Fruit fly (Drosophila melanogaster) whole organism, prepupa: ENCODE results near the gene Hf.
A peak's percentile ranks its signal among the peaks of the same experiment; 100 is the strongest.

ENCODE experiments used
- Blimp-1 ChIP-seq: fragments of 200-800 bp; sonication (Bioruptor generic); optimal IDR thresholded peaks from 3 replicates; lab custom pipeline; 2017; ENCODE audit warnings: missing biosample characterization, missing genetic modification characterization, mild to moderate bottlenecking, moderate library complexity, missing genetic modification reagents
- CG10631 ChIP-seq: fragments of 200-800 bp; sonication (Bioruptor generic); optimal IDR thresholded peaks from 2 replicates; lab custom pipeline; 2016; ENCODE audit warnings: missing biosample characterization, missing genetic modification characterization
- CG10669 ChIP-seq: fragments of 200-800 bp; sonication (Bioruptor generic); optimal IDR thresholded peaks from 3 replicates; lab custom pipeline; 2018; ENCODE audit warnings: missing biosample characterization, mild to moderate bottlenecking, missing genetic modification characterization, moderate library complexity
- CG11762 ChIP-seq: fragments of 200-800 bp; sonication (Bioruptor generic); optimal IDR thresholded peaks from 3 replicates; lab custom pipeline; 2016; ENCODE audit warnings: missing biosample characterization, missing genetic modification characterization; ENCODE audit not compliant: insufficient read depth
- CG15336 ChIP-seq: fragments of 200-800 bp; sonication (Bioruptor generic); IDR thresholded peaks from 2 replicates; pipeline ENCODE4 v1.3.6; 2022; ENCODE audit warnings: missing biosample characterization, missing genetic modification characterization
- CG1621 ChIP-seq: fragments of 200-800 bp; sonication (Bioruptor generic); optimal IDR thresholded peaks from 3 replicates; lab custom pipeline; 2018; ENCODE audit warnings: missing biosample characterization, mild to moderate bottlenecking, missing genetic modification characterization
- CG3032 ChIP-seq: fragments of 200-800 bp; optimal IDR thresholded peaks from 2 replicates; lab custom pipeline; 2019; ENCODE audit warnings: missing biosample characterization, mild to moderate bottlenecking, missing genetic modification characterization, moderate library complexity
- CG31627 ChIP-seq: fragments of 200-800 bp; sonication (Bioruptor generic); optimal IDR thresholded peaks from 3 replicates; lab custom pipeline; 2016; ENCODE audit warnings: missing biosample characterization, missing genetic modification characterization
- CG32006 ChIP-seq: fragments of 200-800 bp; sonication (Bioruptor generic); optimal IDR thresholded peaks from 3 replicates; lab custom pipeline; 2017; ENCODE audit warnings: missing biosample characterization, mild to moderate bottlenecking, missing genetic modification characterization
- CG34406 ChIP-seq: fragments of 200-800 bp; sonication (Bioruptor generic); optimal IDR thresholded peaks from 3 replicates; lab custom pipeline; 2016; ENCODE audit warnings: missing biosample characterization, missing genetic modification characterization
- CG6163 ChIP-seq: fragments of 200-800 bp; sonication (Bioruptor generic); IDR thresholded peaks from 3 replicates; pipeline ENCODE4 v1.3.6; 2022; ENCODE audit warnings: missing biosample characterization, missing genetic modification characterization
- CG6276 ChIP-seq: fragments of 200-800 bp; sonication (Bioruptor generic); optimal IDR thresholded peaks from 2 replicates; lab custom pipeline; 2017; ENCODE audit warnings: missing biosample characterization, mild to moderate bottlenecking, missing genetic modification characterization
- CG6792 ChIP-seq: fragments of 200-800 bp; sonication (Bioruptor generic); optimal IDR thresholded peaks from 3 replicates; lab custom pipeline; 2016; ENCODE audit warnings: missing biosample characterization, missing genetic modification characterization
- CG7368 ChIP-seq: fragments of 200-800 bp; sonication (Bioruptor generic); optimal IDR thresholded peaks from 3 replicates; lab custom pipeline; 2016; ENCODE audit warnings: missing biosample characterization, missing genetic modification characterization
- CG8119 ChIP-seq: fragments of 200-800 bp; sonication (Bioruptor generic); IDR thresholded peaks from 3 replicates; pipeline ENCODE4 v1.3.6; 2022; ENCODE audit warnings: missing biosample characterization, missing genetic modification characterization
- CG8632 ChIP-seq: fragments of 200-800 bp; sonication (Bioruptor generic); optimal IDR thresholded peaks from 3 replicates; lab custom pipeline; 2016; ENCODE audit warnings: missing biosample characterization, missing genetic modification characterization
- Eip75B ChIP-seq: fragments of 200-800 bp; sonication (Bioruptor generic); optimal IDR thresholded peaks from 3 replicates; lab custom pipeline; 2016; ENCODE audit warnings: missing biosample characterization, missing genetic modification characterization
- Eip78C ChIP-seq: fragments of 200-800 bp; sonication (Bioruptor generic); peaks from one replicate; lab custom pipeline; 2016; ENCODE audit warnings: missing biosample characterization, missing genetic modification characterization
- Ets21C ChIP-seq: fragments of 200-800 bp; sonication (Bioruptor generic); optimal IDR thresholded peaks from 3 replicates; lab custom pipeline; 2016; ENCODE audit warnings: missing biosample characterization, missing genetic modification characterization
- Ets96B ChIP-seq: fragments of 200-800 bp; optimal IDR thresholded peaks from 2 replicates; lab custom pipeline; 2019; ENCODE audit warnings: missing biosample characterization, mild to moderate bottlenecking, missing genetic modification characterization, moderate library complexity
- Gug ChIP-seq: fragments of 200-800 bp; sonication (Bioruptor generic); IDR thresholded peaks from 2 replicates; pipeline ENCODE4 v1.3.6; 2022; ENCODE audit warnings: missing biosample characterization, missing genetic modification characterization
- Hr4 ChIP-seq: fragments of 200-800 bp; sonication (Bioruptor generic); optimal IDR thresholded peaks from 3 replicates; lab custom pipeline; 2016; ENCODE audit warnings: missing biosample characterization, missing genetic modification characterization
- Lpt ChIP-seq: fragments of 200-800 bp; sonication (Bioruptor generic); optimal IDR thresholded peaks from 3 replicates; lab custom pipeline; 2016; ENCODE audit warnings: missing biosample characterization, missing genetic modification characterization
- Met ChIP-seq: fragments of 200-800 bp; sonication (Bioruptor generic); optimal IDR thresholded peaks from 3 replicates; lab custom pipeline; 2016; ENCODE audit warnings: missing biosample characterization, missing genetic modification characterization
- Sox102F ChIP-seq: fragments of 200-800 bp; sonication (Bioruptor generic); optimal IDR thresholded peaks from 2 replicates; lab custom pipeline; 2016; ENCODE audit warnings: missing biosample characterization, mild to moderate bottlenecking, missing genetic modification characterization
- Sox15 ChIP-seq: fragments of 200-800 bp; sonication (Bioruptor generic); optimal IDR thresholded peaks from 3 replicates; lab custom pipeline; 2016; ENCODE audit warnings: missing biosample characterization, missing genetic modification characterization
- achi ChIP-seq: fragments of 200-800 bp; sonication (Bioruptor generic); optimal IDR thresholded peaks from 3 replicates; lab custom pipeline; 2016; ENCODE audit warnings: missing biosample characterization, missing genetic modification characterization
- acj6 ChIP-seq: fragments of 200-800 bp; sonication (Bioruptor generic); optimal IDR thresholded peaks from 3 replicates; lab custom pipeline; 2016; ENCODE audit warnings: missing biosample characterization, missing genetic modification characterization
- eg ChIP-seq: fragments of 200-800 bp; sonication (Bioruptor generic); IDR thresholded peaks from 3 replicates; pipeline ENCODE4 v1.3.6; 2022; ENCODE audit warnings: missing biosample characterization, missing genetic modification characterization
- esn ChIP-seq: fragments of 200-800 bp; sonication (Bioruptor generic); optimal IDR thresholded peaks from 2 replicates; lab custom pipeline; 2016; ENCODE audit warnings: missing biosample characterization, mild to moderate bottlenecking, missing genetic modification characterization, moderate library complexity
- fd59A ChIP-seq: fragments of 200-800 bp; sonication (Bioruptor generic); optimal IDR thresholded peaks from 2 replicates; lab custom pipeline; 2017; ENCODE audit warnings: missing biosample characterization, mild to moderate bottlenecking, missing genetic modification characterization, missing genetic modification reagents
- fd85E ChIP-seq: fragments of 200-800 bp; sonication (Bioruptor generic); optimal IDR thresholded peaks from 3 replicates; lab custom pipeline; 2016; ENCODE audit warnings: missing biosample characterization, missing genetic modification characterization
- fkh ChIP-seq: fragments of 200-800 bp; sonication (Bioruptor generic); optimal IDR thresholded peaks from 3 replicates; lab custom pipeline; 2017; ENCODE audit warnings: missing biosample characterization, mild to moderate bottlenecking, missing genetic modification characterization, moderate library complexity
- lz ChIP-seq: fragments of 200-800 bp; sonication (Bioruptor generic); optimal IDR thresholded peaks from 3 replicates; lab custom pipeline; 2016; ENCODE audit warnings: missing biosample characterization, missing genetic modification characterization
- net ChIP-seq: fragments of 200-800 bp; sonication (Bioruptor generic); optimal IDR thresholded peaks from 3 replicates; lab custom pipeline; 2016; ENCODE audit warnings: missing biosample characterization, missing genetic modification characterization
- pdm3 ChIP-seq: fragments of 200-800 bp; sonication (Bioruptor generic); optimal IDR thresholded peaks from 3 replicates; lab custom pipeline; 2016; ENCODE audit warnings: missing biosample characterization, missing genetic modification characterization
- salr ChIP-seq, 2 experiments: fragments of 200-800 bp; sonication (Bioruptor generic); optimal IDR thresholded peaks; 3 replicates each; lab custom pipeline; 2016 to 2018; ENCODE audit warnings: missing biosample characterization in 2 of 2, missing genetic modification characterization in 2 of 2, mild to moderate bottlenecking in 1 of 2
- spab ChIP-seq: fragments of 200-800 bp; sonication (Bioruptor generic); optimal IDR thresholded peaks from 2 replicates; lab custom pipeline; 2017; ENCODE audit warnings: missing biosample characterization, mild to moderate bottlenecking, missing genetic modification characterization, missing genetic modification reagents
- ss ChIP-seq, 2 experiments: fragments of 200-800 bp; sonication (Bioruptor generic); optimal IDR thresholded peaks; 2 replicates in 1 of 2; 3 replicates in 1 of 2; lab custom pipeline; 2017 to 2018; ENCODE audit warnings: mild to moderate bottlenecking in 2 of 2, missing biosample characterization in 2 of 2, missing genetic modification characterization in 2 of 2, moderate library complexity in 1 of 2
- svp ChIP-seq: fragments of 200-800 bp; sonication (Bioruptor generic); peaks from one replicate; lab custom pipeline; 2016; ENCODE audit warnings: missing biosample characterization, missing genetic modification characterization
- topi ChIP-seq: fragments of 200-800 bp; sonication (Bioruptor generic); optimal IDR thresholded peaks from 3 replicates; lab custom pipeline; 2016; ENCODE audit warnings: missing biosample characterization, missing genetic modification characterization
- vri ChIP-seq: fragments of 200-800 bp; sonication (Bioruptor generic); optimal IDR thresholded peaks from 3 replicates; lab custom pipeline; 2016; ENCODE audit warnings: missing biosample characterization, mild to moderate bottlenecking, missing genetic modification characterization

Gene Hf

dm6 chr2L:19941352-19941851, 26.1 kb downstream of the Hf start (continued):
- TF ChIP-seq svp (GFP tag; lab: Kevin White, UChicago) = peak; percentile 86
- TF ChIP-seq achi = peak; percentile 90
- peak; percentile 67 for TF ChIP-seq vri (GFP tag; lab: Kevin White, UChicago)
- TF ChIP-seq net (GFP tag; lab: Kevin White, UChicago) = peak; percentile 90
- TF ChIP-seq fd85E (GFP tag; lab: Kevin White, UChicago) = peak; percentile 3
- peak; percentile 53 for TF ChIP-seq topi
- peak; percentile 88 for TF ChIP-seq CG8632 (GFP tag; lab: Kevin White, UChicago)
- peak; percentile 86 for TF ChIP-seq CG31627 (GFP tag; lab: Kevin White, UChicago)
- TF ChIP-seq Ets21C (GFP tag; lab: Kevin White, UChicago) = peak; percentile 64
- TF ChIP-seq CG1621 (tag; lab: Kevin White, UChicago) = peak; percentile 89
- peak; percentile 54 for TF ChIP-seq Hr4 (GFP tag; lab: Kevin White, UChicago)
- TF ChIP-seq Blimp-1 (GFP tag; lab: Kevin White, UChicago) = peak; percentile 42
- TF ChIP-seq ss (GFP tag; optimal IDR thresholded peaks at IDR 0.05; lab: Kevin White, UChicago) = peak; percentile 50 to 56
- peak; percentile 89 for TF ChIP-seq eg (GFP tag; lab: Robert Waterston, UW)
- TF ChIP-seq fkh (GFP tag; lab: Kevin White, UChicago) = peak; percentile 3
- TF ChIP-seq lz (GFP tag; lab: Kevin White, UChicago) = peak; percentile 84
- TF ChIP-seq CG6792 (GFP tag; lab: Kevin White, UChicago) = peak; percentile 93

dm6 chr2L:19940036-19940435, 27.4 kb downstream of the Hf start:
- TF ChIP-seq Eip78C (GFP tag; lab: Kevin White, UChicago) (peak; percentile 40), ss (GFP tag; optimal IDR thresholded peaks at IDR 0.05; lab: Kevin White, UChicago) (peak; percentile 22 to 90), CG11762 (GFP tag; lab: Kevin White, UChicago) (no peak)

dm6 chr2L:19937804-19938461, 29.6 kb downstream of the Hf start:
- TF ChIP-seq fkh (GFP tag; lab: Kevin White, UChicago) (peak; percentile 31), svp (GFP tag; lab: Kevin White, UChicago) (no peak), CG8632 (GFP tag; lab: Kevin White, UChicago) (no peak), Eip78C (GFP tag; lab: Kevin White, UChicago) (peak; percentile 19)

- TF ChIP-seq esn (peak; percentile 35), Gug (peak; percentile 65), salr (GFP tag; optimal IDR thresholded peaks at IDR 0.05; lab: Kevin White, UChicago) (peak in 1 of 2 experiments; percentile 0), acj6 (GFP tag; lab: Kevin White, UChicago) (peak; percentile 36), fd59A (GFP tag; lab: Kevin White, UChicago) (peak; percentile 31), CG31627 (GFP tag; lab: Kevin White, UChicago) (peak; percentile 50), CG15336 (peak; percentile 47; the same call in 1 of the 2 replicates), CG10631 (GFP tag; lab: Kevin White, UChicago) (peak; percentile 24), achi (peak; percentile 29), spab (GFP tag; lab: Kevin White, UChicago) (peak; percentile 43), eg (GFP tag; lab: Robert Waterston, UW) (peak; percentile 61), Met (GFP tag; lab: Kevin White, UChicago) (peak; percentile 18), CG3032 (tag; lab: Kevin White, UChicago) (peak; percentile 59), CG7368 (GFP tag; lab: Kevin White, UChicago) (peak; percentile 31), CG1621 (tag; lab: Kevin White, UChicago) (peak; percentile 29), Eip75B (peak; percentile 38), CG11762 (GFP tag; lab: Kevin White, UChicago) (peak; percentile 21), Lpt (GFP tag; lab: Kevin White, UChicago) (peak; percentile 27), CG34406 (GFP tag; lab: Kevin White, UChicago) (peak; percentile 10), CG6163 (GFP tag; lab: Robert Waterston, UW) (peak; percentile 29; the same call in 1 of the 3 replicates), CG6276 (GFP tag; lab: Kevin White, UChicago) (peak; percentile 31), net (GFP tag; lab: Kevin White, UChicago) (peak; percentile 23), Ets96B (peak; percentile 55), CG10669 (GFP tag; lab: Kevin White, UChicago) (peak; percentile 49), Sox15 (GFP tag; lab: Kevin White, UChicago) (peak; percentile 7), Eip78C (GFP tag; lab: Kevin White, UChicago) (peak; percentile 52), lz (GFP tag; lab: Kevin White, UChicago) (peak; percentile 27), CG32006 (GFP tag; lab: Kevin White, UChicago) (peak; percentile 61), pdm3 (GFP tag; lab: Kevin White, UChicago) (peak; percentile 39), Sox102F (GFP tag; lab: Kevin White, UChicago) (peak; percentile 19), CG8119 (GFP tag; lab: Robert Waterston, UW) (peak; percentile 66; the same call in 2 of the 3 replicates)
Measured at dm6 chr2L:19936131-19936530, 31.4 kb downstream of the Hf start.
